Worm (Caenorhabditis elegans) whole organism, young adult: ENCODE measurements around the gene F02D8.9.

Experiments used
- B0019.2 ChIP-seq: fragments of 200-800 bp; sonication (Bioruptor generic); conservative IDR thresholded peaks from 2 replicates; pipeline ENCODE4 v1.3.6; 2022; ENCODE audit warnings: missing genetic modification reagents, missing genetic modification characterization, missing compliant biosample characterization
- F23B12.7 ChIP-seq: sonication (generic microtip); optimal IDR thresholded peaks from 2 replicates; lab custom pipeline; 2017; ENCODE audit warnings: missing genetic modification characterization, mild to moderate bottlenecking, missing compliant biosample characterization, antibody characterized with exemption, moderate library complexity; ENCODE audit not compliant: insufficient read depth
- F52B5.7 ChIP-seq: sonication (generic microtip); optimal IDR thresholded peaks from 2 replicates; lab custom pipeline; 2016; ENCODE audit warnings: mild to moderate bottlenecking, missing genetic modification characterization, missing compliant biosample characterization
- T26A5.8 ChIP-seq: sonication (generic microtip); optimal IDR thresholded peaks from 2 replicates; lab custom pipeline; 2016; ENCODE audit warnings: missing genetic modification characterization, missing compliant biosample characterization
- Y53G8AR.9 ChIP-seq: fragments of 200-800 bp; sonication (Bioruptor generic); conservative IDR thresholded peaks from 2 replicates; pipeline ENCODE4 v1.3.6; 2022; ENCODE audit warnings: missing genetic modification reagents, missing genetic modification characterization, missing compliant biosample characterization
- Y67H2A.10 ChIP-seq: fragments of 200-800 bp; sonication (Bioruptor generic); conservative IDR thresholded peaks from 2 replicates; pipeline ENCODE4 v1.3.6; 2022; ENCODE audit warnings: missing genetic modification reagents, missing genetic modification characterization, missing compliant biosample characterization
- ZK185.1 ChIP-seq: sonication (generic microtip); optimal IDR thresholded peaks from 2 replicates; lab custom pipeline; 2016; ENCODE audit warnings: mild to moderate bottlenecking, missing genetic modification characterization, missing compliant biosample characterization; ENCODE audit not compliant: poor library complexity, severe bottlenecking
- akir-1 ChIP-seq: fragments of 200-800 bp; sonication (Bioruptor generic); optimal IDR thresholded peaks from 2 replicates; lab custom pipeline; 2018; ENCODE audit warnings: mild to moderate bottlenecking, missing genetic modification characterization, moderate library complexity, missing compliant biosample characterization
- ama-1 ChIP-seq, 3 experiments: fragments of 150-350 bp in 1 of 3; sonication (generic microtip) in 2 of 3; optimal IDR thresholded peaks; 2 replicates each; lab custom pipeline; 2014 to 2018; ENCODE audit warnings: missing biosample characterization in 2 of 3, missing genetic modification characterization in 2 of 3, missing genetic modification reagents in 2 of 3
- aptf-3 ChIP-seq: fragments of 200-800 bp; sonication (Bioruptor generic); IDR thresholded peaks from 2 replicates; pipeline ENCODE4 v1.3.6; 2022; ENCODE audit warnings: missing genetic modification characterization, missing compliant biosample characterization
- attf-3 ChIP-seq: fragments of 200-800 bp; sonication (Bioruptor generic); conservative IDR thresholded peaks from 2 replicates; pipeline ENCODE4 v1.3.6; 2022; ENCODE audit warnings: missing genetic modification reagents, missing genetic modification characterization, missing compliant biosample characterization
- attf-6 ChIP-seq: fragments of 200-800 bp; sonication (Bioruptor generic); IDR thresholded peaks from 2 replicates; pipeline ENCODE4 v1.3.6; 2022; ENCODE audit warnings: missing genetic modification reagents, missing genetic modification characterization, missing compliant biosample characterization
- bed-1 ChIP-seq: fragments of 200-800 bp; sonication (Bioruptor generic); IDR thresholded peaks from 2 replicates; pipeline ENCODE4 v1.3.6; 2022; ENCODE audit warnings: missing genetic modification reagents, missing genetic modification characterization, missing compliant biosample characterization
- ccch-3 ChIP-seq: fragments of 200-800 bp; sonication (Bioruptor generic); optimal IDR thresholded peaks from 2 replicates; lab custom pipeline; 2018; ENCODE audit warnings: mild to moderate bottlenecking, missing genetic modification characterization, missing compliant biosample characterization
- dox-1 ChIP-seq: fragments of 200-800 bp; sonication (Bioruptor generic); IDR thresholded peaks from 2 replicates; pipeline ENCODE4 v1.3.6; 2022; ENCODE audit warnings: missing genetic modification reagents, missing genetic modification characterization, missing compliant biosample characterization
- efl-1 ChIP-seq: fragments of 150-350 bp; optimal IDR thresholded peaks from 2 replicates; lab custom pipeline; 2014; ENCODE audit warnings: missing biosample characterization, missing genetic modification reagents, missing genetic modification characterization
- egl-18 ChIP-seq: fragments of 200-800 bp; sonication (Bioruptor generic); IDR thresholded peaks from 2 replicates; pipeline ENCODE4 v1.3.6; 2022; ENCODE audit warnings: missing genetic modification reagents, missing genetic modification characterization, missing compliant biosample characterization
- ets-4 ChIP-seq: fragments of 200-800 bp; sonication (Bioruptor generic); optimal IDR thresholded peaks from 2 replicates; lab custom pipeline; 2018; ENCODE audit warnings: mild to moderate bottlenecking, missing genetic modification characterization, missing compliant biosample characterization
- him-1 ChIP-seq: sonication (generic microtip); optimal IDR thresholded peaks from 2 replicates; lab custom pipeline; 2016; ENCODE audit warnings: missing genotype, missing genetic modification reagents, missing genetic modification characterization, missing compliant biosample characterization
- hlh-26 ChIP-seq: fragments of 200-800 bp; sonication (Bioruptor generic); conservative IDR thresholded peaks from 2 replicates; pipeline ENCODE4 v1.3.6; 2022; ENCODE audit warnings: missing genetic modification reagents, missing genetic modification characterization, missing compliant biosample characterization
- hmg-1.2 ChIP-seq: fragments of 200-800 bp; sonication (Bioruptor generic); IDR thresholded peaks from 2 replicates; pipeline ENCODE4 v1.3.6; 2022; ENCODE audit warnings: missing genetic modification reagents, missing genetic modification characterization, missing compliant biosample characterization
- hrde-1 ChIP-seq: sonication (generic microtip); optimal IDR thresholded peaks from 2 replicates; lab custom pipeline; 2016; ENCODE audit warnings: missing genetic modification characterization, mild to moderate bottlenecking, missing compliant biosample characterization, moderate library complexity, missing genotype, missing genetic modification reagents, borderline replicate concordance
- lag-1 ChIP-seq: fragments of 200-800 bp; sonication (Bioruptor generic); IDR thresholded peaks from 2 replicates; pipeline ENCODE4 v1.3.6; 2022; ENCODE audit warnings: missing genetic modification reagents, missing genetic modification characterization, missing compliant biosample characterization
- let-526 ChIP-seq: fragments of 200-800 bp; sonication (Bioruptor generic); IDR thresholded peaks from 2 replicates; pipeline ENCODE4 v1.3.6; 2022; ENCODE audit warnings: missing genetic modification reagents, missing genetic modification characterization, missing compliant biosample characterization
- let-607 ChIP-seq, 2 experiments: fragments of 200-800 bp in 1 of 2; sonication (Bioruptor generic) in 1 of 2; sonication (generic microtip) in 1 of 2; optimal IDR thresholded peaks; 2 replicates each; lab custom pipeline; 2016 to 2018; ENCODE audit warnings: mild to moderate bottlenecking in 2 of 2, missing compliant biosample characterization in 2 of 2, missing genetic modification characterization in 2 of 2, moderate library complexity in 2 of 2, missing genotype in 1 of 2
- lsl-1 ChIP-seq: fragments of 200-800 bp; sonication (Bioruptor generic); optimal IDR thresholded peaks from 2 replicates; lab custom pipeline; 2018; ENCODE audit warnings: mild to moderate bottlenecking, missing genetic modification characterization, moderate library complexity, missing compliant biosample characterization
- madf-3 ChIP-seq: fragments of 200-800 bp; sonication (Bioruptor generic); IDR thresholded peaks from 2 replicates; pipeline ENCODE4 v1.3.6; 2022; ENCODE audit warnings: missing genetic modification reagents, missing genetic modification characterization, missing compliant biosample characterization
- mcd-1 ChIP-seq: fragments of 200-800 bp; sonication (Bioruptor generic); IDR thresholded peaks from 2 replicates; pipeline ENCODE4 v1.3.6; 2022; ENCODE audit warnings: missing genetic modification reagents, missing genetic modification characterization, missing compliant biosample characterization
- mxl-1 ChIP-seq: sonication (generic microtip); optimal IDR thresholded peaks from 2 replicates; lab custom pipeline; 2016; ENCODE audit warnings: missing genetic modification characterization, missing compliant biosample characterization
- nfya-2 ChIP-seq: fragments of 200-800 bp; sonication (Bioruptor generic); IDR thresholded peaks from 2 replicates; pipeline ENCODE4 v1.3.6; 2022; ENCODE audit warnings: missing genetic modification reagents, missing genetic modification characterization, missing compliant biosample characterization
- nhr-120 ChIP-seq: fragments of 200-800 bp; sonication (Bioruptor generic); IDR thresholded peaks from 2 replicates; pipeline ENCODE4 v1.3.6; 2022; ENCODE audit warnings: missing genetic modification characterization, missing compliant biosample characterization
- nhr-27 ChIP-seq: fragments of 200-800 bp; sonication (Bioruptor generic); optimal IDR thresholded peaks from 2 replicates; lab custom pipeline; 2018; ENCODE audit warnings: mild to moderate bottlenecking, missing genetic modification characterization, moderate library complexity, missing compliant biosample characterization
- rec-8 ChIP-seq, 2 experiments: sonication (generic microtip); optimal IDR thresholded peaks; 2 replicates each; lab custom pipeline; 2016; ENCODE audit warnings: mild to moderate bottlenecking in 2 of 2, missing genetic modification characterization in 2 of 2, missing genetic modification reagents in 2 of 2, missing genotype in 2 of 2, missing biosample characterization in 1 of 2, missing compliant biosample characterization in 1 of 2, moderate library complexity in 1 of 2
- sdz-38 ChIP-seq: sonication (generic microtip); optimal IDR thresholded peaks from 2 replicates; lab custom pipeline; 2016; ENCODE audit warnings: missing genotype, missing genetic modification characterization, missing compliant biosample characterization
- snpc-3.4 ChIP-seq: sonication (generic microtip); optimal IDR thresholded peaks from 2 replicates; lab custom pipeline; 2017; ENCODE audit warnings: missing genetic modification characterization, mild to moderate bottlenecking, missing compliant biosample characterization, antibody characterized with exemption, moderate library complexity, missing genotype, missing genetic modification reagents
- sptf-2 ChIP-seq: fragments of 200-800 bp; sonication (Bioruptor generic); optimal IDR thresholded peaks from 2 replicates; lab custom pipeline; 2018; ENCODE audit warnings: mild to moderate bottlenecking, missing genetic modification characterization, missing compliant biosample characterization
- tbp1 ChIP-seq: fragments of 200-800 bp; sonication (Bioruptor generic); optimal IDR thresholded peaks from 2 replicates; lab custom pipeline; 2018; ENCODE audit warnings: mild to moderate bottlenecking, missing genetic modification characterization, missing compliant biosample characterization
- tbx-9 ChIP-seq: sonication (generic microtip); optimal IDR thresholded peaks from 2 replicates; lab custom pipeline; 2016; ENCODE audit warnings: borderline replicate concordance, missing genetic modification characterization, inconsistent platforms, missing compliant biosample characterization
- zfh-2 ChIP-seq: fragments of 200-800 bp; sonication (Bioruptor generic); conservative IDR thresholded peaks from 2 replicates; pipeline ENCODE4 v1.3.6; 2022; ENCODE audit warnings: missing genetic modification reagents, missing genetic modification characterization, missing compliant biosample characterization
- zim-3 ChIP-seq: sonication (generic microtip); optimal IDR thresholded peaks from 2 replicates; lab custom pipeline; 2017; ENCODE audit warnings: mild to moderate bottlenecking, missing genetic modification characterization, moderate library complexity, missing compliant biosample characterization

Gene F02D8.9

ce11 chrV:14990843-14991242 is 35.3 kb upstream of the F02D8.9 start, which contains the start of the genes cdt-2 and T01C3.2:
cdt-2 (minus strand) TSS chrV:14991126.
T01C3.2 (plus strand) TSS chrV:14991168.
- TF ChIP-seq mxl-1 (tag; lab: Kevin White, UChicago) (no peak), zim-3 (tag; lab: Kevin White, UChicago) (no peak), T26A5.8 (no peak), nhr-120 (GFP tag; lab: Robert Waterston, UW) (no peak), efl-1 (GFP tag; lab: Kevin White, UChicago) (peak; percentile 32), attf-3 (GFP tag; lab: Robert Waterston, UW) (peak; percentile 91)

ce11 chrV:14984593-14984992 is 29.0 kb upstream of the F02D8.9 start, which contains the start of gene F02D8.4:
F02D8.4 (plus strand) TSS chrV:14984893.
- TF ChIP-seq lsl-1 (no peak), sptf-2 (no peak), let-526 (GFP tag; lab: Robert Waterston, UW) (no peak)

ce11 chrV:14979937-14980336 is 24.4 kb upstream of the F02D8.9 start, which contains the start of gene xbx-1:
xbx-1 (plus strand) TSS chrV:14980237.
- TF ChIP-seq hlh-26 (GFP tag; lab: Robert Waterston, UW) (no peak), hrde-1 (tag; lab: Kevin White, UChicago) (no peak), zfh-2 (GFP tag; lab: Robert Waterston, UW) (no peak), attf-6 (GFP tag; lab: Robert Waterston, UW) (no peak), ZK185.1 (tag; lab: Kevin White, UChicago) (no peak), egl-18 (no peak), tbp1 (GFP tag; lab: Kevin White, UChicago) (no peak), him-1 (tag; lab: Kevin White, UChicago) (no peak)
- TF ChIP-seq, all 124 proteins: peak for 0

- no peak for TF ChIP-seq nfya-2 (GFP tag; lab: Robert Waterston, UW)
- TF ChIP-seq ccch-3 (GFP tag; lab: Kevin White, UChicago): no peak
- no peak for TF ChIP-seq Y53G8AR.9 (GFP tag; lab: Robert Waterston, UW)
- TF ChIP-seq ets-4 (GFP tag; lab: Kevin White, UChicago): no peak
- no peak for TF ChIP-seq Y67H2A.10 (GFP tag; lab: Robert Waterston, UW)
- no peak for TF ChIP-seq tbx-9 (tag; lab: Kevin White, UChicago)
- no peak for TF ChIP-seq rec-8 (tag; optimal IDR thresholded peaks at IDR 0.05; lab: Kevin White, UChicago)
- TF ChIP-seq lsl-1: no peak
- TF ChIP-seq madf-3 (GFP tag; lab: Robert Waterston, UW): no peak
- no peak for TF ChIP-seq F52B5.7
Observed at ce11 chrV:14978205-14978751, 22.7 kb upstream of the F02D8.9 start, which contains the start of the genes grd-12 and F02D8.1. grd-12 (plus strand) TSS chrV:14978505. F02D8.1 (minus strand) TSS chrV:14978701.

- TF ChIP-seq sdz-38 (tag; lab: Kevin White, UChicago): no peak
- no peak for TF ChIP-seq hmg-1.2 (GFP tag; lab: Robert Waterston, UW)
- no peak for TF ChIP-seq akir-1 (GFP tag; lab: Kevin White, UChicago)
- TF ChIP-seq madf-3 (GFP tag; lab: Robert Waterston, UW): no peak
- no peak for TF ChIP-seq let-607 (tag; optimal IDR thresholded peaks at IDR 0.05; lab: Kevin White, UChicago)
- no peak for TF ChIP-seq snpc-3.4 (tag; lab: Kevin White, UChicago)
- no peak for TF ChIP-seq B0019.2 (GFP tag; lab: Robert Waterston, UW)
- TF ChIP-seq ets-4 (GFP tag; lab: Kevin White, UChicago): no peak
- TF ChIP-seq mcd-1 (GFP tag; lab: Robert Waterston, UW): no peak
- no peak for TF ChIP-seq dox-1 (GFP tag; lab: Robert Waterston, UW)
- TF ChIP-seq bed-1 (GFP tag; lab: Robert Waterston, UW): no peak
- no peak for TF ChIP-seq aptf-3 (GFP tag; lab: Robert Waterston, UW)
- TF ChIP-seq Y53G8AR.9 (GFP tag; lab: Robert Waterston, UW): no peak
- TF ChIP-seq nhr-27 (tag; lab: Kevin White, UChicago): no peak
- no peak for TF ChIP-seq ama-1 (optimal IDR thresholded peaks at IDR 0.05; lab: Kevin White, UChicago)
- TF ChIP-seq ama-1 (GFP tag; optimal IDR thresholded peaks at IDR 0.05; lab: Kevin White, UChicago): no peak
- TF ChIP-seq F23B12.7: no peak
- no peak for TF ChIP-seq lag-1 (GFP tag; lab: Robert Waterston, UW)
Observed at ce11 chrV:14971136-14971535, 15.6 kb upstream of the F02D8.9 start, which contains the start of gene nlp-59. nlp-59 (plus strand) TSS chrV:14971436.
